Worm (Caenorhabditis elegans) whole organism, L4 larva: ENCODE measurements around the gene acs-9.

ENCODE experiments used
- R02D3.7 ChIP-seq: fragments of 150-350 bp; sonication (generic microtip); optimal IDR thresholded peaks from 3 replicates; lab custom pipeline; 2014; ENCODE audit warnings: missing biosample characterization, missing genetic modification characterization
- daf-19 ChIP-seq: fragments of 200-800 bp; sonication (Bioruptor generic); conservative IDR thresholded peaks from 2 replicates; pipeline ENCODE4 v1.3.6; 2022; ENCODE audit warnings: missing genetic modification characterization, missing compliant biosample characterization
- hlh-30 ChIP-seq: sonication (generic microtip); optimal IDR thresholded peaks from 2 replicates; lab custom pipeline; 2017; ENCODE audit warnings: antibody characterized with exemption, mild to moderate bottlenecking, missing genetic modification characterization, missing compliant biosample characterization; ENCODE audit not compliant: insufficient read depth
- mdl-1 ChIP-seq, 2 experiments: fragments of 150-350 bp in 1 of 2; sonication (generic microtip) in 1 of 2; optimal IDR thresholded peaks; 2 replicates each; lab custom pipeline; 2014 to 2017; ENCODE audit warnings: missing biosample characterization in 2 of 2, missing genetic modification characterization in 2 of 2
- pha-4 ChIP-seq, 2 experiments: fragments of 150-350 bp in 1 of 2; fragments of 200-800 bp in 1 of 2; sonication (Bioruptor generic) in 1 of 2; IDR thresholded peaks in 1 of 2; optimal IDR thresholded peaks in 1 of 2; 2 replicates each; pipeline versions ENCODE4 v1.3.6 to Lab custom; 2014 to 2022; ENCODE audit warnings: missing genetic modification characterization in 2 of 2, missing genetic modification reagents in 2 of 2, missing biosample characterization in 1 of 2, missing compliant biosample characterization in 1 of 2
- skn-1 ChIP-seq: fragments of 150-350 bp; optimal IDR thresholded peaks from 2 replicates; lab custom pipeline; 2014; ENCODE audit warnings: missing biosample characterization, missing genetic modification characterization
- zag-1 ChIP-seq: fragments of 150-350 bp; optimal IDR thresholded peaks from 2 replicates; lab custom pipeline; 2014; ENCODE audit warnings: missing biosample characterization, missing genetic modification characterization
- zfp-3 ChIP-seq: fragments of 200-800 bp; sonication (Bioruptor generic); conservative IDR thresholded peaks from 2 replicates; pipeline ENCODE4 v1.3.6; 2022; ENCODE audit warnings: missing genetic modification reagents, missing genetic modification characterization, missing compliant biosample characterization

DNA sequence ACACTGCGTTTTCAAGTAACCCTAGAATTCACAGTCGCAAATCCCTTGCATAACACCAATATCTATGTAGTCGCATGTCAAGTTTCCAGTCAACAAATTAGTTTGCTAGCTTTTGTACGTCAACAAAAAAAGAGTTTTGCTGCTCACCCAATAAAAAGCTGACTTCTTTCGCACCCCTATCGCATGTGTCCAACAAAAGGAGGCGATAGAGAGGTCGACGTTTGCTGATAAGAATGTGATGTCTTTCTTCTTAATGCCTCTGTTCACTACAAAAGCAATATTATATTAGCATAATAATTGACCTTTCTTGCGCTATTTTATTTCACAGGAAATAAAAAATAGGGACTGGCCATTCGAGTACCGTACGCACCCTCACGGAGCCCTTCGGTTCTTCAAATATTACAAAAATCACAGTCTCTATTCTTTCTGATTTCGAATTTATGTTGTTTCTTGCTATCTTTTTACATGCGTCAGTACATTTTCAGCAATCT is 20.3 kb downstream of the acs-9 start, which contains the start of gene T20F7.3:
- TF ChIP-seq zag-1, result no peak
- no peak for TF ChIP-seq pha-4 (GFP tag; IDR thresholded peaks at IDR 0.05; lab: Robert Waterston, UW)
- TF ChIP-seq pha-4 (tag; optimal IDR thresholded peaks at IDR 0.05; lab: Kevin White, UChicago), result no peak
- TF ChIP-seq hlh-30 (tag; lab: Kevin White, UChicago), result no peak
- TF ChIP-seq mdl-1 (tag; optimal IDR thresholded peaks at IDR 0.05; lab: Kevin White, UChicago), result no peak
- no peak for TF ChIP-seq R02D3.7 (tag; lab: Kevin White, UChicago)
- TF ChIP-seq zfp-3 (GFP tag; lab: Robert Waterston, UW), result no peak
- no peak for TF ChIP-seq skn-1 (tag; lab: Kevin White, UChicago)
- no peak for TF ChIP-seq daf-19 (GFP tag; lab: Robert Waterston, UW)
